Worm (Caenorhabditis elegans): ENCODE results near the gene swsn-6.

- TF ChIP-seq zag-1 (tag; optimal IDR thresholded peaks at IDR 0.05): no peak
- TF ChIP-seq eor-1 (tag; optimal IDR thresholded peaks at IDR 0.05): no peak
- TF ChIP-seq ZK546.5 (tag; optimal IDR thresholded peaks at IDR 0.05): no peak
- no peak for TF ChIP-seq jun-1 (tag; optimal IDR thresholded peaks at IDR 0.05)
- no peak for TF ChIP-seq ztf-11 (tag; optimal IDR thresholded peaks at IDR 0.05)
- no peak for TF ChIP-seq snpc-4 (tag; optimal IDR thresholded peaks at IDR 0.05)
- no peak for TF ChIP-seq aly-2 (tag; optimal IDR thresholded peaks at IDR 0.05)
- peak; percentile 47 for TF ChIP-seq pha-4 (tag; optimal IDR thresholded peaks at IDR 0.05)
- no peak for TF ChIP-seq elt-3 (tag; optimal IDR thresholded peaks at IDR 0.05)
- TF ChIP-seq nhr-11 (tag; optimal IDR thresholded peaks at IDR 0.05): no peak
- TF ChIP-seq pqm-1 (tag; optimal IDR thresholded peaks at IDR 0.05): peak; percentile 52
- no peak for TF ChIP-seq ceh-28 (tag; optimal IDR thresholded peaks at IDR 0.05)
- no peak for TF ChIP-seq unc-39 (tag; optimal IDR thresholded peaks at IDR 0.05)
- TF ChIP-seq skn-1 (tag; optimal IDR thresholded peaks at IDR 0.05): no peak
These were observed 17.8 kb upstream of the swsn-6 start, which contains the start of gene elo-5 for ce11 chrIV:5377062-5377461.

Measured in whole organism, L3 larva.